Fruit fly (Drosophila melanogaster) whole organism, embryonic: ENCODE data around the gene Pgant7.

Experiments used
- CG7987 ChIP-seq: fragments of 200-800 bp; sonication (Bioruptor generic); optimal IDR thresholded peaks from 2 replicates; lab custom pipeline; 2018; ENCODE audit warnings: missing biosample characterization, mild to moderate bottlenecking, missing genetic modification characterization, moderate library complexity
- Tbp ChIP-seq: fragments of >200 bp; optimal IDR thresholded peaks from 2 replicates; lab custom pipeline; 2018; ENCODE audit warnings: missing biosample characterization, missing genetic modification characterization
- aop ChIP-seq: fragments of 200-800 bp; sonication (Bioruptor generic); IDR thresholded peaks from 2 replicates; pipeline ENCODE4 v1.3.6; 2022; ENCODE audit warnings: missing biosample characterization, missing genetic modification characterization
- chn ChIP-seq: fragments of 200-800 bp; sonication (Bioruptor generic); optimal IDR thresholded peaks from 2 replicates; lab custom pipeline; 2016; ENCODE audit warnings: missing biosample characterization, missing genetic modification characterization
- dmrt99B ChIP-seq: fragments of 200-800 bp; sonication (Bioruptor generic); optimal IDR thresholded peaks from 2 replicates; lab custom pipeline; 2018; ENCODE audit warnings: missing biosample characterization, mild to moderate bottlenecking, missing genetic modification characterization, moderate library complexity
- her ChIP-seq: fragments of 200-800 bp; sonication (Bioruptor generic); optimal IDR thresholded peaks from 2 replicates; lab custom pipeline; 2016; ENCODE audit warnings: missing biosample characterization, missing genetic modification characterization
- luna ChIP-seq: fragments of 200-800 bp; sonication (Bioruptor generic); optimal IDR thresholded peaks from 2 replicates; lab custom pipeline; 2016; ENCODE audit warnings: missing biosample characterization, missing genetic modification characterization
- salm ChIP-seq: fragments of 200-800 bp; sonication (Bioruptor generic); optimal IDR thresholded peaks from 2 replicates; lab custom pipeline; 2018; ENCODE audit warnings: missing biosample characterization, mild to moderate bottlenecking, missing genetic modification characterization

DNA sequence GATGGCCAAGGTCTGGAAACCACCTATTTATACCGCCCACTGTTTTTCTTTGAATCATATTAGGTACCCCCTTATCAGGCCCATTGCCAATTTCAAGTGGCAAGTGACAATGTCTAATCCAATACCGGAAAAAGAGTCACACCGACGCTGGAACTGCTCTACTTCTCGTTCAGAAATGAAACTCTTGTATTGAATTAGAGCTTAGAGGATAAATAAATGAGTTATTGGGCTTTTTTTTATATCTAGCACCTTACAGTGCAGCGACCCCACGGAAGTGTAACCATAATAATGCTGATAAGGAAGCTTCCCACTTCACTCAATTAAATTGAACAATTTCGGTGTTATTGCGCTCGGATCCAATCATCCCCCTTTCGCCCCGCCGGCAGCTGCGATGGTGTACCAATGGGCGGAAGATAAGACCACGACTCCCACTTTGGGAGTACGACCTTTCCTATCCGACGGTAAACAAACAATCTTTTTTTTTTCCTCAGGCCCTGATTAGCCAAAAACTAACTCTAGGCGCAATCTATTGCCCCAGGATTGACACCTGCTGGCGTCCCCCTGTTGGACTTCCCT is 5.5 kb downstream of the Pgant7 start, which contains the start of gene CG15043:
- TF ChIP-seq Tbp (GFP tag; lab: Kevin White, UChicago) (no peak), salm (no peak), dmrt99B (tag; lab: Kevin White, UChicago) (no peak), CG7987 (no peak), chn (no peak), luna (GFP tag; lab: Kevin White, UChicago) (no peak), her (GFP tag; lab: Kevin White, UChicago) (no peak), aop (GFP tag; lab: Robert Waterston, UW) (no peak)
